Worm (Caenorhabditis elegans): ENCODE data around the gene F08F3.4.

DNA sequence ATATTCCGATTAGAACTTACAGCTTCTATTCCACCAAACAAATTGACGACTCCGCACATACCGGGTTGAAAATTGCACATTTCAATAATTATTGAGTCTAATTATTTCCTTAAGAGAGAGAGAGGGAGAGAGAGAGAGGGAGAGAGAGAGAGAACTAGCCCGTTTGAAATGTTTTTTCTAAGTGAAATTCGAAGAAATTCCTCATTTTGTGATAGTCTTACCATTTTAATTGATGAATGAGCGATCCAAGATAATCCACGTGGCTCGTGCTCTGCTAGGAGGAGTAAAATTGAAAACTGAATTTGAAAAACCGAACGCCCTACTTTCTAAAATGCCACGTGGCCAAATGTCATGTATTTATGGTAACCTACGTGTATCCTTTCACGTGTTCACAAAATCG lies 21.7 kb downstream of the F08F3.4 start, which contains the start of gene F08F3.8:
- no peak for TF ChIP-seq ama-1 (optimal IDR thresholded peaks at IDR 0.05)
- TF ChIP-seq tbx-37 (GFP tag; conservative IDR thresholded peaks at IDR 0.05) = no peak
- TF ChIP-seq F13C5.2 (tag; optimal IDR thresholded peaks at IDR 0.05) = no peak
- no peak for TF ChIP-seq ceh-13 (GFP tag; optimal IDR thresholded peaks at IDR 0.05)
- no peak for TF ChIP-seq flt-1 (GFP tag; IDR thresholded peaks at IDR 0.05)
- TF ChIP-seq tbx-11 (GFP tag; IDR thresholded peaks at IDR 0.05) = no peak
- TF ChIP-seq hmbx-1 (tag; optimal IDR thresholded peaks at IDR 0.05) = no peak
- no peak for TF ChIP-seq ceh-36 (tag; optimal IDR thresholded peaks at IDR 0.05)
- no peak for TF ChIP-seq sea-1 (GFP tag; conservative IDR thresholded peaks at IDR 0.05)
- TF ChIP-seq ets-7 (tag; optimal IDR thresholded peaks at IDR 0.05) = no peak
- no peak for TF ChIP-seq B0310.2 (tag; optimal IDR thresholded peaks at IDR 0.05)
- TF ChIP-seq hnd-1 (tag; optimal IDR thresholded peaks at IDR 0.05) = no peak

Measured in whole organism, early embryonic.